Worm (Caenorhabditis elegans): ENCODE measurements around the gene wbp-11.
A peak's percentile ranks its signal among the peaks of the same experiment; 100 is the strongest.

DNA sequence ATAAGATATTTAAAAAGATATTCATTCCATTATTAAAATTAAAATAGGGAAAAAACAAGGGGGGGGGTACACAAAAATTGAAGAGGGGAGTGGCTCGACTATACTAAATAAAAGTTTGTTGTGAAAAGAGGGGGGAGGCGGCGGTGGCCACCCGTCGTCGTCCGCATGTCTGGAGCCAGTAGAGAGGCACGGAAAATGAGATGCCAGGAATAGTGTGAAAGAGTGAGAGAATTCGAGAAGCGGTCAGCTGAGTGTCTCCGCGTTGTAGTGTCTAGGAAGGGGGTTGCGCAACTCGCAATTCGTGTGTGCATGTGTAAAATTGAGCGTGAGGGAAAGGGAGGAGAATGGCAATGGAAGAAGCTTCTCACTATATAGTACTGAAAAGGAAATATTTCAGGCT is 29.6 kb downstream of the wbp-11 start:
- TF ChIP-seq klf-2 (GFP tag; conservative IDR thresholded peaks at IDR 0.05), result 0 out of 2 replicates have a peak, but pooled peaks have one; percentile 26
- TF ChIP-seq flt-1 (GFP tag; IDR thresholded peaks at IDR 0.05), result no peak
- no peak for TF ChIP-seq med-1 (GFP tag; optimal IDR thresholded peaks at IDR 0.05; ENCODE audit: insufficient read depth)
- no peak for TF ChIP-seq T22C8.4 (GFP tag; IDR thresholded peaks at IDR 0.05)
- TF ChIP-seq cog-1 (tag; optimal IDR thresholded peaks at IDR 0.05), result peak; percentile 54
- no peak for TF ChIP-seq ztf-29 (GFP tag; IDR thresholded peaks at IDR 0.05)
- TF ChIP-seq ztf-23 (GFP tag; IDR thresholded peaks at IDR 0.05), result no peak
- no peak for TF ChIP-seq ref-1 (GFP tag; conservative IDR thresholded peaks at IDR 0.05)
- no peak for TF ChIP-seq tab-1 (GFP tag; IDR thresholded peaks at IDR 0.05)

All from whole organism, midembryonic.